Fruit fly (Drosophila melanogaster) whole organism, adult: ENCODE measurements around the gene eIF3f1.

Experiments used
- CG12768 ChIP-seq: fragments of 200-800 bp; sonication (Bioruptor generic); optimal IDR thresholded peaks from 2 replicates; lab custom pipeline; 2017; ENCODE audit warnings: missing biosample characterization, missing genetic modification characterization, mild to moderate bottlenecking, moderate library complexity, missing genetic modification reagents
- CG14711 ChIP-seq: fragments of 200-800 bp; sonication (Bioruptor generic); optimal IDR thresholded peaks from 2 replicates; lab custom pipeline; 2018; ENCODE audit warnings: missing biosample characterization, mild to moderate bottlenecking, missing genetic modification characterization, moderate library complexity
- CG33017 ChIP-seq: fragments of 200-800 bp; sonication (Bioruptor generic); optimal IDR thresholded peaks from 2 replicates; lab custom pipeline; 2018; ENCODE audit warnings: missing biosample characterization, mild to moderate bottlenecking, missing genetic modification characterization, moderate library complexity
- CG5204 ChIP-seq: fragments of 200-800 bp; sonication (Bioruptor generic); optimal IDR thresholded peaks from 2 replicates; lab custom pipeline; 2016; ENCODE audit warnings: missing biosample characterization, missing genetic modification characterization
- CG7101 ChIP-seq: fragments of 200-800 bp; sonication (Bioruptor generic); optimal IDR thresholded peaks from 2 replicates; lab custom pipeline; 2018; ENCODE audit warnings: missing biosample characterization, mild to moderate bottlenecking, missing genetic modification characterization, moderate library complexity
- Crg-1 ChIP-seq: fragments of 200-800 bp; sonication (Bioruptor generic); optimal IDR thresholded peaks from 2 replicates; lab custom pipeline; 2016; ENCODE audit warnings: missing biosample characterization, missing genetic modification characterization
- Hr96 ChIP-seq: fragments of 200-800 bp; sonication (Bioruptor generic); optimal IDR thresholded peaks from 2 replicates; lab custom pipeline; 2016; ENCODE audit warnings: missing biosample characterization, missing genetic modification characterization
- bab1 ChIP-seq: fragments of 200-800 bp; sonication (Bioruptor generic); optimal IDR thresholded peaks from 3 replicates; lab custom pipeline; 2019; ENCODE audit warnings: missing biosample characterization, mild to moderate bottlenecking, missing genetic modification characterization, moderate library complexity
- cnc ChIP-seq, 2 experiments: fragments of >200 bp; optimal IDR thresholded peaks; 2 replicates each; lab custom pipeline; 2017
- kay ChIP-seq: fragments of 200-800 bp; sonication (Bioruptor generic); peaks from one replicate; lab custom pipeline; 2016; ENCODE audit warnings: missing biosample characterization, missing genetic modification characterization, borderline replicate concordance

DNA sequence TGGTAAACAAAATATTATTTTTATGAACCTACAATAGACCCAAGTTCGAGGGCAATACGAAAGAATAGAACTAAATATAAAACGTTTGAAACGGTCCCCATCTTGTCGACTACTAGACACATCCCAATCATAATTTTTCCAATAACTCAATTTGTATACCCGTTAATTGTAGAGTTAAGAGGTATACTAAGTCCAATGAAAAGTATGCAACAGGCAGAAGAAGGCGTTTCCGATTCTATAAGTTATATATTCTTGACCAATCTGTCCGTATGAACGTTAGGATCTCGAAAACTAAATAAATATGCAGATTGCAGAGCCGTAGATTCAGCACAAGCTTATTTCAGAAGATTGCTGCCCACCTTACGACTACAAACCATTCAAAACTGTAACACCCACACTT is 23.5 kb downstream of the eIF3f1 start, which contains the start of gene CG33927:
- TF ChIP-seq CG33017 (no peak), cnc (optimal IDR thresholded peaks at IDR 0.05; lab: Kevin White, UChicago) (no peak), CG12768 (GFP tag; lab: Kevin White, UChicago) (no peak), Crg-1 (GFP tag; lab: Kevin White, UChicago) (no peak), CG7101 (tag; lab: Kevin White, UChicago) (no peak), kay (no peak), bab1 (GFP tag; lab: Kevin White, UChicago) (no peak), Hr96 (GFP tag; lab: Kevin White, UChicago) (no peak), CG5204 (GFP tag; lab: Kevin White, UChicago) (no peak), CG14711 (tag; lab: Kevin White, UChicago) (no peak)
